Worm (Caenorhabditis elegans) whole organism, young adult: Measurements from ENCODE around the gene Y51H7C.3.

Experiments
- madf-8 ChIP-seq: fragments of 200-800 bp; sonication (Bioruptor generic); conservative IDR thresholded peaks from 2 replicates; pipeline ENCODE4 v1.3.6; 2022; ENCODE audit warnings: missing genetic modification reagents, missing genetic modification characterization, missing compliant biosample characterization
- mel-28 ChIP-seq: sonication (generic microtip); optimal IDR thresholded peaks from 2 replicates; lab custom pipeline; 2016; ENCODE audit warnings: borderline replicate concordance, mild to moderate bottlenecking, missing genetic modification characterization, missing compliant biosample characterization
- pha-4 ChIP-seq: fragments of 150-350 bp; sonication (generic microtip); optimal IDR thresholded peaks from 2 replicates; lab custom pipeline; 2014; ENCODE audit warnings: missing biosample characterization, missing genetic modification reagents, missing genetic modification characterization

- no peak for TF ChIP-seq mel-28 (tag; lab: Kevin White, UChicago)
- no peak for TF ChIP-seq pha-4 (tag; lab: Kevin White, UChicago)
- TF ChIP-seq madf-8 (GFP tag; lab: Robert Waterston, UW) = no peak
These were observed 25.9 kb upstream of the Y51H7C.3 start, which contains the start of gene alkb-1 for ce11 chrII:1412359-1412907.
